Worm (Caenorhabditis elegans) whole organism, L1 larva: ENCODE data around the gene C16C8.25.

ENCODE experiments used
- C16A3.4 ChIP-seq: fragments of 150-350 bp; optimal IDR thresholded peaks from 2 replicates; lab custom pipeline; 2014; ENCODE audit warnings: missing biosample characterization, missing genetic modification characterization
- ama-1 ChIP-seq: fragments of 150-350 bp; optimal IDR thresholded peaks from 2 replicates; lab custom pipeline; 2014
- ceh-8 ChIP-seq: fragments of 200-800 bp; sonication (Bioruptor generic); optimal IDR thresholded peaks from 2 replicates; lab custom pipeline; 2018; ENCODE audit warnings: mild to moderate bottlenecking, missing genetic modification characterization, moderate library complexity, missing compliant biosample characterization
- ces-1 ChIP-seq: fragments of 150-350 bp; optimal IDR thresholded peaks from 2 replicates; lab custom pipeline; 2014; ENCODE audit warnings: missing biosample characterization, missing genetic modification reagents, missing genetic modification characterization
- dpl-1 ChIP-seq, 3 experiments: fragments of 150-350 bp in 2 of 3; sonication (generic microtip) in 1 of 3; optimal IDR thresholded peaks; 2 replicates each; lab custom pipeline; 2014 to 2017; ENCODE audit warnings: missing biosample characterization in 3 of 3, missing genetic modification characterization in 3 of 3, missing genetic modification reagents in 3 of 3
- efl-1 ChIP-seq, 4 experiments: fragments of 150-350 bp; optimal IDR thresholded peaks in 3 of 4; peaks in 1 of 4; 1 replicate in 1 of 4; 2 replicates in 3 of 4; lab custom pipeline; 2014; ENCODE audit warnings: missing biosample characterization in 2 of 4, missing genetic modification characterization in 2 of 4, missing genetic modification reagents in 2 of 4
- efl-3 ChIP-seq: fragments of 200-800 bp; sonication (Bioruptor generic); optimal IDR thresholded peaks from 2 replicates; lab custom pipeline; 2018; ENCODE audit warnings: mild to moderate bottlenecking, missing genetic modification characterization, missing compliant biosample characterization
- egl-27 ChIP-seq, 2 experiments: fragments of 150-350 bp in 1 of 2; sonication (generic microtip); optimal IDR thresholded peaks; 3 replicates each; lab custom pipeline; 2017 to 2018; ENCODE audit warnings: missing biosample characterization in 2 of 2, missing genetic modification characterization in 2 of 2, missing genetic modification reagents in 2 of 2
- elt-2 ChIP-seq: sonication (generic microtip); optimal IDR thresholded peaks from 2 replicates; lab custom pipeline; 2016; ENCODE audit warnings: missing genetic modification characterization, mild to moderate bottlenecking, inconsistent platforms, missing compliant biosample characterization, missing genetic modification reagents
- elt-3 ChIP-seq, 6 experiments: fragments of 150-350 bp in 1 of 6; sonication (generic microtip); optimal IDR thresholded peaks; 2 replicates each; lab custom pipeline; 2017 to 2018; ENCODE audit warnings: missing biosample characterization in 6 of 6, missing genetic modification characterization in 6 of 6, inconsistent platforms in 1 of 6
- ets-5 ChIP-seq: fragments of 200-800 bp; sonication (Bioruptor generic); IDR thresholded peaks from 2 replicates; pipeline ENCODE4 v1.3.6; 2022; ENCODE audit warnings: missing genetic modification characterization, missing compliant biosample characterization
- fkh-8 ChIP-seq: sonication (generic microtip); optimal IDR thresholded peaks from 2 replicates; lab custom pipeline; 2016; ENCODE audit warnings: mild to moderate bottlenecking, missing genetic modification characterization, missing compliant biosample characterization
- grh-1 ChIP-seq: fragments of 200-800 bp; sonication (Bioruptor generic); IDR thresholded peaks from 2 replicates; pipeline ENCODE4 v1.3.6; 2022; ENCODE audit warnings: missing genetic modification reagents, missing genetic modification characterization, missing compliant biosample characterization
- hlh-17 ChIP-seq: fragments of 200-800 bp; sonication (Bioruptor generic); optimal IDR thresholded peaks from 2 replicates; lab custom pipeline; 2018; ENCODE audit warnings: missing genetic modification characterization, mild to moderate bottlenecking, missing compliant biosample characterization, moderate library complexity, borderline replicate concordance
- isw-1 ChIP-seq: fragments of 200-800 bp; sonication (Bioruptor generic); IDR thresholded peaks from 2 replicates; pipeline ENCODE4 v1.3.6; 2022; ENCODE audit warnings: missing genetic modification characterization, missing compliant biosample characterization
- lin-13 ChIP-seq: fragments of 150-350 bp; optimal IDR thresholded peaks from 2 replicates; lab custom pipeline; 2014; ENCODE audit warnings: missing biosample characterization, missing genetic modification reagents, missing genetic modification characterization
- lin-14 ChIP-seq: fragments of 200-800 bp; sonication (Bioruptor generic); optimal IDR thresholded peaks from 2 replicates; lab custom pipeline; 2018; ENCODE audit warnings: mild to moderate bottlenecking, missing genetic modification characterization, moderate library complexity, missing compliant biosample characterization
- lin-35 ChIP-seq, 2 experiments: fragments of 150-350 bp; optimal IDR thresholded peaks; 2 replicates each; lab custom pipeline; 2014; ENCODE audit warnings: missing biosample characterization in 2 of 2, missing genetic modification characterization in 2 of 2, missing genetic modification reagents in 2 of 2
- lin-39 ChIP-seq: fragments of 150-350 bp; optimal IDR thresholded peaks from 2 replicates; lab custom pipeline; 2014; ENCODE audit warnings: missing biosample characterization, missing genetic modification reagents, missing genetic modification characterization
- lir-3 ChIP-seq: sonication (generic microtip); optimal IDR thresholded peaks from 2 replicates; lab custom pipeline; 2016; ENCODE audit warnings: mild to moderate bottlenecking, missing genetic modification characterization, moderate library complexity, missing compliant biosample characterization; ENCODE audit not compliant: poor library complexity
- lsy-2 ChIP-seq, 2 experiments: fragments of 150-350 bp; optimal IDR thresholded peaks; 2 replicates each; lab custom pipeline; 2014; ENCODE audit warnings: missing biosample characterization in 2 of 2, missing genetic modification characterization in 2 of 2
- mep-1 ChIP-seq: fragments of 150-350 bp; optimal IDR thresholded peaks from 2 replicates; lab custom pipeline; 2014; ENCODE audit warnings: missing biosample characterization, missing genetic modification characterization
- nhr-11 ChIP-seq: fragments of 150-350 bp; optimal IDR thresholded peaks from 2 replicates; lab custom pipeline; 2014; ENCODE audit warnings: missing biosample characterization, missing genetic modification characterization
- nhr-12 ChIP-seq: sonication (generic microtip); optimal IDR thresholded peaks from 2 replicates; lab custom pipeline; 2017; ENCODE audit warnings: missing biosample characterization, missing genetic modification characterization
- nhr-20 ChIP-seq: sonication (generic microtip); optimal IDR thresholded peaks from 2 replicates; lab custom pipeline; 2016; ENCODE audit warnings: mild to moderate bottlenecking, missing genetic modification characterization, missing compliant biosample characterization
- nhr-237 ChIP-seq: fragments of 150-350 bp; optimal IDR thresholded peaks from 2 replicates; lab custom pipeline; 2014; ENCODE audit warnings: missing biosample characterization, missing genetic modification characterization
- nhr-47 ChIP-seq: sonication (generic microtip); optimal IDR thresholded peaks from 2 replicates; lab custom pipeline; 2016; ENCODE audit warnings: mild to moderate bottlenecking, missing genetic modification characterization, moderate library complexity, missing compliant biosample characterization
- nhr-84 ChIP-seq: sonication (generic microtip); optimal IDR thresholded peaks from 2 replicates; lab custom pipeline; 2017; ENCODE audit warnings: missing biosample characterization, missing genetic modification characterization
- nhr-90 ChIP-seq: sonication (generic microtip); optimal IDR thresholded peaks from 2 replicates; lab custom pipeline; 2016; ENCODE audit warnings: mild to moderate bottlenecking, missing genetic modification characterization, missing compliant biosample characterization; ENCODE audit not compliant: poor library complexity
- pax-3 ChIP-seq: fragments of 200-800 bp; sonication (Bioruptor generic); optimal IDR thresholded peaks from 2 replicates; lab custom pipeline; 2018; ENCODE audit warnings: mild to moderate bottlenecking, missing genetic modification characterization, moderate library complexity, missing compliant biosample characterization
- snu-23 ChIP-seq: sonication (generic microtip); optimal IDR thresholded peaks from 2 replicates; lab custom pipeline; 2016; ENCODE audit warnings: missing genetic modification characterization, missing compliant biosample characterization
- sptf-1 ChIP-seq: fragments of 150-350 bp; optimal IDR thresholded peaks from 2 replicates; lab custom pipeline; 2014; ENCODE audit warnings: missing biosample characterization, missing genetic modification characterization
- unc-62 ChIP-seq: fragments of 150-350 bp; optimal IDR thresholded peaks from 2 replicates; lab custom pipeline; 2014; ENCODE audit warnings: missing biosample characterization, missing genetic modification reagents, missing genetic modification characterization
- unc-98 ChIP-seq: fragments of 200-800 bp; sonication (Bioruptor generic); IDR thresholded peaks from 2 replicates; pipeline ENCODE4 v1.3.6; 2022; ENCODE audit warnings: missing genetic modification characterization, missing compliant biosample characterization
- vab-15 ChIP-seq: sonication (generic microtip); optimal IDR thresholded peaks from 2 replicates; lab custom pipeline; 2017; ENCODE audit warnings: missing genotype, mild to moderate bottlenecking, missing genetic modification characterization, missing compliant biosample characterization
- xbp-1 ChIP-seq: sonication (generic microtip); optimal IDR thresholded peaks from 2 replicates; lab custom pipeline; 2016; ENCODE audit warnings: missing genetic modification characterization, missing compliant biosample characterization
- zag-1 ChIP-seq: fragments of 150-350 bp; optimal IDR thresholded peaks from 2 replicates; lab custom pipeline; 2014; ENCODE audit warnings: missing biosample characterization, missing genetic modification characterization
- ztf-11 ChIP-seq, 2 experiments: sonication (generic microtip); optimal IDR thresholded peaks; 2 replicates each; lab custom pipeline; 2016 to 2017; ENCODE audit warnings: missing genetic modification characterization in 2 of 2, missing biosample characterization in 1 of 2, missing compliant biosample characterization in 1 of 2
- ztf-4 ChIP-seq: fragments of 150-350 bp; optimal IDR thresholded peaks from 2 replicates; lab custom pipeline; 2014; ENCODE audit warnings: missing biosample characterization, missing genetic modification characterization

Gene C16C8.25

ce11 chrII:3458209-3458608, 9.2 kb downstream of the C16C8.25 start, which contains the start of the genes C16C8.26 and C16C8.19:
C16C8.26 (minus strand) TSS chrII:3458309.
C16C8.19 (plus strand) TSS chrII:3458487.
- TF ChIP-seq fkh-8 (tag; lab: Kevin White, UChicago) (no peak), lsy-2 (tag; optimal IDR thresholded peaks at IDR 0.05; lab: Kevin White, UChicago) (no peak), grh-1 (GFP tag; lab: Robert Waterston, UW) (no peak), lin-13 (GFP tag; lab: Kevin White, UChicago) (no peak), elt-3 (tag; optimal IDR thresholded peaks at IDR 0.05; lab: Kevin White, UChicago) (no peak), unc-62 (GFP tag; lab: Kevin White, UChicago) (no peak), hlh-17 (GFP tag; lab: Kevin White, UChicago) (no peak), efl-3 (GFP tag; lab: Kevin White, UChicago) (no peak), C16A3.4 (tag; lab: Kevin White, UChicago) (no peak), nhr-20 (tag; lab: Kevin White, UChicago) (no peak), pax-3 (tag; lab: Kevin White, UChicago) (no peak), nhr-90 (tag; lab: Kevin White, UChicago) (no peak), nhr-47 (tag; lab: Kevin White, UChicago) (no peak), lin-39 (tag; lab: Kevin White, UChicago) (no peak), nhr-84 (no peak), lin-35 (GFP tag; optimal IDR thresholded peaks at IDR 0.05; lab: Kevin White, UChicago) (no peak), isw-1 (GFP tag; lab: Robert Waterston, UW) (no peak), nhr-12 (tag; lab: Kevin White, UChicago) (no peak)

- TF ChIP-seq zag-1 (tag; lab: Kevin White, UChicago) (no peak), grh-1 (GFP tag; lab: Robert Waterston, UW) (no peak)
- TF ChIP-seq, all 84 proteins: peak for 0
Observed at ce11 chrII:3459199-3459598, 10.2 kb downstream of the C16C8.25 start.

- TF ChIP-seq dpl-1 (GFP tag; optimal IDR thresholded peaks at IDR 0.05; lab: Kevin White, UChicago) (no peak), vab-15 (tag; lab: Kevin White, UChicago) (no peak), nhr-11 (tag; lab: Kevin White, UChicago) (no peak), ama-1 (lab: Kevin White, UChicago) (no peak), xbp-1 (tag; lab: Kevin White, UChicago) (no peak), ztf-4 (tag; lab: Kevin White, UChicago) (no peak), mep-1 (tag; lab: Kevin White, UChicago) (no peak), pax-3 (tag; lab: Kevin White, UChicago) (no peak), nhr-84 (no peak), lin-14 (GFP tag; lab: Kevin White, UChicago) (no peak), elt-2 (tag; lab: Kevin White, UChicago) (no peak), ets-5 (GFP tag; lab: Robert Waterston, UW) (no peak), fkh-8 (tag; lab: Kevin White, UChicago) (no peak), snu-23 (GFP tag; lab: Kevin White, UChicago) (no peak), nhr-237 (no peak), zag-1 (tag; lab: Kevin White, UChicago) (no peak), unc-98 (GFP tag; lab: Robert Waterston, UW) (no peak), ceh-8 (GFP tag; lab: Kevin White, UChicago) (no peak), sptf-1 (tag; lab: Kevin White, UChicago) (no peak)
- TF ChIP-seq, all 84 proteins: peak for 0
Observed at ce11 chrII:3460048-3460447, 11.0 kb downstream of the C16C8.25 start, which contains the start of gene C16C8.7. C16C8.7 (minus strand) TSS chrII:3460148.

ce11 chrII:3461586-3461985, 12.6 kb downstream of the C16C8.25 start, which contains the start of gene C16C8.8:
C16C8.8 (minus strand) TSS chrII:3461686.
- TF ChIP-seq egl-27 (tag; optimal IDR thresholded peaks at IDR 0.05; lab: Kevin White, UChicago): no peak
- no peak for TF ChIP-seq nhr-12 (tag; lab: Kevin White, UChicago)
- TF ChIP-seq ces-1 (GFP tag; lab: Kevin White, UChicago): no peak
- TF ChIP-seq lsy-2 (tag; optimal IDR thresholded peaks at IDR 0.05; lab: Kevin White, UChicago): no peak
- TF ChIP-seq sptf-1 (tag; lab: Kevin White, UChicago): no peak
- TF ChIP-seq efl-1 (optimal IDR thresholded peaks at IDR 0.05; lab: Kevin White, UChicago): no peak
- no peak for TF ChIP-seq efl-1 (GFP tag; optimal IDR thresholded peaks at IDR 0.05 in 1 of 2; lab: Kevin White, UChicago)
- TF ChIP-seq xbp-1 (tag; lab: Kevin White, UChicago): no peak
- no peak for TF ChIP-seq ztf-11 (tag; optimal IDR thresholded peaks at IDR 0.05; lab: Kevin White, UChicago)
- TF ChIP-seq unc-62 (GFP tag; lab: Kevin White, UChicago): no peak
- TF ChIP-seq lir-3 (tag; lab: Kevin White, UChicago): no peak
